Fruit fly (Drosophila melanogaster) whole organism, adult: ENCODE measurements around the gene brv3.

Experiments
- CG11617 ChIP-seq: fragments of 200-800 bp; sonication (Bioruptor generic); optimal IDR thresholded peaks from 2 replicates; lab custom pipeline; 2017; ENCODE audit warnings: mild to moderate bottlenecking, missing biosample characterization, missing genetic modification reagents, missing genetic modification characterization
- CG12768 ChIP-seq: fragments of 200-800 bp; sonication (Bioruptor generic); optimal IDR thresholded peaks from 2 replicates; lab custom pipeline; 2017; ENCODE audit warnings: missing biosample characterization, missing genetic modification characterization, mild to moderate bottlenecking, moderate library complexity, missing genetic modification reagents
- CG14711 ChIP-seq: fragments of 200-800 bp; sonication (Bioruptor generic); optimal IDR thresholded peaks from 2 replicates; lab custom pipeline; 2018; ENCODE audit warnings: missing biosample characterization, mild to moderate bottlenecking, missing genetic modification characterization, moderate library complexity
- CG1620 ChIP-seq: fragments of 200-800 bp; sonication (Bioruptor generic); optimal IDR thresholded peaks from 2 replicates; lab custom pipeline; 2016; ENCODE audit warnings: missing biosample characterization, missing genetic modification characterization
- CG33017 ChIP-seq: fragments of 200-800 bp; sonication (Bioruptor generic); optimal IDR thresholded peaks from 2 replicates; lab custom pipeline; 2018; ENCODE audit warnings: missing biosample characterization, mild to moderate bottlenecking, missing genetic modification characterization, moderate library complexity
- CG5204 ChIP-seq: fragments of 200-800 bp; sonication (Bioruptor generic); optimal IDR thresholded peaks from 2 replicates; lab custom pipeline; 2016; ENCODE audit warnings: missing biosample characterization, missing genetic modification characterization
- CG7045 ChIP-seq: fragments of 200-800 bp; sonication (Bioruptor generic); optimal IDR thresholded peaks from 2 replicates; lab custom pipeline; 2017; ENCODE audit warnings: missing biosample characterization, mild to moderate bottlenecking, missing genetic modification characterization
- CG7101 ChIP-seq: fragments of 200-800 bp; sonication (Bioruptor generic); optimal IDR thresholded peaks from 2 replicates; lab custom pipeline; 2018; ENCODE audit warnings: missing biosample characterization, mild to moderate bottlenecking, missing genetic modification characterization, moderate library complexity
- Clk ChIP-seq: fragments of 200-800 bp; sonication (Bioruptor generic); optimal IDR thresholded peaks from 2 replicates; lab custom pipeline; 2017; ENCODE audit warnings: missing biosample characterization, missing genetic modification characterization
- Crg-1 ChIP-seq: fragments of 200-800 bp; sonication (Bioruptor generic); optimal IDR thresholded peaks from 2 replicates; lab custom pipeline; 2016; ENCODE audit warnings: missing biosample characterization, missing genetic modification characterization
- Hr96 ChIP-seq: fragments of 200-800 bp; sonication (Bioruptor generic); optimal IDR thresholded peaks from 2 replicates; lab custom pipeline; 2016; ENCODE audit warnings: missing biosample characterization, missing genetic modification characterization
- Mnt ChIP-seq: fragments of 200-800 bp; sonication (Bioruptor generic); optimal IDR thresholded peaks from 2 replicates; lab custom pipeline; 2016; ENCODE audit warnings: missing biosample characterization, mild to moderate bottlenecking, missing genetic modification characterization
- bab1 ChIP-seq: fragments of 200-800 bp; sonication (Bioruptor generic); optimal IDR thresholded peaks from 3 replicates; lab custom pipeline; 2019; ENCODE audit warnings: missing biosample characterization, mild to moderate bottlenecking, missing genetic modification characterization, moderate library complexity
- cic ChIP-seq: fragments of 200-800 bp; sonication (Bioruptor generic); optimal IDR thresholded peaks from 2 replicates; lab custom pipeline; 2017; ENCODE audit warnings: missing biosample characterization, mild to moderate bottlenecking, missing genetic modification characterization, moderate library complexity
- cnc ChIP-seq, 2 experiments: fragments of >200 bp; optimal IDR thresholded peaks; 2 replicates each; lab custom pipeline; 2017
- kay ChIP-seq: fragments of 200-800 bp; sonication (Bioruptor generic); peaks from one replicate; lab custom pipeline; 2016; ENCODE audit warnings: missing biosample characterization, missing genetic modification characterization, borderline replicate concordance
- ovo ChIP-seq: fragments of 200-800 bp; sonication (Bioruptor generic); optimal IDR thresholded peaks from 2 replicates; lab custom pipeline; 2016; ENCODE audit warnings: missing biosample characterization, missing genetic modification characterization
- pad ChIP-seq: fragments of 200-800 bp; sonication (Bioruptor generic); optimal IDR thresholded peaks from 3 replicates; lab custom pipeline; 2017; ENCODE audit warnings: missing biosample characterization, missing genetic modification characterization, mild to moderate bottlenecking, moderate library complexity, missing genetic modification reagents
- tj ChIP-seq: fragments of 200-800 bp; sonication (Bioruptor generic); optimal IDR thresholded peaks from 3 replicates; lab custom pipeline; 2017; ENCODE audit warnings: missing biosample characterization, mild to moderate bottlenecking, missing genetic modification characterization, moderate library complexity
- toe ChIP-seq: fragments of 200-800 bp; sonication (Bioruptor generic); optimal IDR thresholded peaks from 2 replicates; lab custom pipeline; 2016; ENCODE audit warnings: missing biosample characterization, missing genetic modification characterization

Gene brv3

dm6 chrX:2657220-2657619 is 32.8 kb upstream of the brv3 start:
- TF ChIP-seq CG7045 = no peak
- TF ChIP-seq Hr96 (GFP tag; lab: Kevin White, UChicago) = no peak
- peak; percentile 68 for TF ChIP-seq kay (GFP tag; lab: Kevin White, UChicago)

- TF ChIP-seq kay (GFP tag; lab: Kevin White, UChicago) = no peak
- TF ChIP-seq tj (GFP tag; lab: Kevin White, UChicago) = no peak
- no peak for TF ChIP-seq cnc (optimal IDR thresholded peaks at IDR 0.05; lab: Kevin White, UChicago)
- TF ChIP-seq toe (GFP tag; lab: Kevin White, UChicago) = no peak
- no peak for TF ChIP-seq CG33017
- no peak for TF ChIP-seq pad (GFP tag; lab: Kevin White, UChicago)
- TF ChIP-seq Mnt (GFP tag; lab: Kevin White, UChicago) = no peak
- TF ChIP-seq Clk = no peak
- TF ChIP-seq CG7101 (tag; lab: Kevin White, UChicago) = no peak
- no peak for TF ChIP-seq CG1620
- TF ChIP-seq CG12768 (GFP tag; lab: Kevin White, UChicago) = no peak
- TF ChIP-seq Hr96 (GFP tag; lab: Kevin White, UChicago) = no peak
- TF ChIP-seq ovo (GFP tag; lab: Kevin White, UChicago) = no peak
- TF ChIP-seq CG11617 (GFP tag; lab: Kevin White, UChicago) = no peak
- TF ChIP-seq CG5204 (GFP tag; lab: Kevin White, UChicago) = no peak
- no peak for TF ChIP-seq cic (GFP tag; lab: Kevin White, UChicago)
- TF ChIP-seq bab1 (GFP tag; lab: Kevin White, UChicago) = no peak
- no peak for TF ChIP-seq CG7045
- no peak for TF ChIP-seq CG14711 (tag; lab: Kevin White, UChicago)
- TF ChIP-seq Crg-1 = no peak
Observed at dm6 chrX:2655998-2656397, 31.6 kb upstream of the brv3 start.

DNA sequence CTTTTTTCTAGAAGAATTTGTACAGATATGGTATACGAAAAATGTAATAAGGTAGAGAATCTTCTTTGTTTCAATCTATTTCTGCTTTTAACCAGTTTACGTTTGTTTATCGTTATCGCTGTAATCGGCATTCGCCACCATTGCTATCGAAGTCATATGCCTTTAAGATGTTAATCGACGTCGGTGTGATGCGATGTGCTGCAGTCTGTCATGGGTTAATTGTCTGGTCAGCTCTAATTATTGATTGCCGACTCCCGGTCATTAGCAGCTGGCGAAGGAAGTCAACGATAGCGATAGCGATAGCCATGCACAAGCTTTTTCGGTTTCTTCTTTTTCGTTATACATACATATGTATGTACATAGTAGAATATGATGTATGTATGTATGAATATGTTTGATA is 31.1 kb upstream of the brv3 start:
- no peak for TF ChIP-seq Hr96 (GFP tag; lab: Kevin White, UChicago)
- no peak for TF ChIP-seq CG5204 (GFP tag; lab: Kevin White, UChicago)
- no peak for TF ChIP-seq CG33017
- no peak for TF ChIP-seq kay (GFP tag; lab: Kevin White, UChicago)
- TF ChIP-seq CG12768 (GFP tag; lab: Kevin White, UChicago) = no peak
- no peak for TF ChIP-seq CG1620
- no peak for TF ChIP-seq tj (GFP tag; lab: Kevin White, UChicago)

dm6 chrX:2653533-2654296 is 29.3 kb upstream of the brv3 start:
- TF ChIP-seq CG33017 (no peak), Hr96 (GFP tag; lab: Kevin White, UChicago) (no peak), ovo (GFP tag; lab: Kevin White, UChicago) (no peak), CG11617 (GFP tag; lab: Kevin White, UChicago) (no peak), tj (GFP tag; lab: Kevin White, UChicago) (peak; percentile 14), Mnt (GFP tag; lab: Kevin White, UChicago) (peak; percentile 18), CG14711 (tag; lab: Kevin White, UChicago) (no peak), Crg-1 (no peak), toe (GFP tag; lab: Kevin White, UChicago) (no peak), cnc (optimal IDR thresholded peaks at IDR 0.05; lab: Kevin White, UChicago) (no peak), kay (GFP tag; lab: Kevin White, UChicago) (peak; percentile 55), CG7045 (no peak), CG12768 (GFP tag; lab: Kevin White, UChicago) (no peak), pad (GFP tag; lab: Kevin White, UChicago) (no peak), Clk (no peak), CG1620 (no peak), bab1 (GFP tag; lab: Kevin White, UChicago) (no peak), cic (GFP tag; lab: Kevin White, UChicago) (peak; percentile 49), CG5204 (GFP tag; lab: Kevin White, UChicago) (no peak), CG7101 (tag; lab: Kevin White, UChicago) (no peak)

DNA sequence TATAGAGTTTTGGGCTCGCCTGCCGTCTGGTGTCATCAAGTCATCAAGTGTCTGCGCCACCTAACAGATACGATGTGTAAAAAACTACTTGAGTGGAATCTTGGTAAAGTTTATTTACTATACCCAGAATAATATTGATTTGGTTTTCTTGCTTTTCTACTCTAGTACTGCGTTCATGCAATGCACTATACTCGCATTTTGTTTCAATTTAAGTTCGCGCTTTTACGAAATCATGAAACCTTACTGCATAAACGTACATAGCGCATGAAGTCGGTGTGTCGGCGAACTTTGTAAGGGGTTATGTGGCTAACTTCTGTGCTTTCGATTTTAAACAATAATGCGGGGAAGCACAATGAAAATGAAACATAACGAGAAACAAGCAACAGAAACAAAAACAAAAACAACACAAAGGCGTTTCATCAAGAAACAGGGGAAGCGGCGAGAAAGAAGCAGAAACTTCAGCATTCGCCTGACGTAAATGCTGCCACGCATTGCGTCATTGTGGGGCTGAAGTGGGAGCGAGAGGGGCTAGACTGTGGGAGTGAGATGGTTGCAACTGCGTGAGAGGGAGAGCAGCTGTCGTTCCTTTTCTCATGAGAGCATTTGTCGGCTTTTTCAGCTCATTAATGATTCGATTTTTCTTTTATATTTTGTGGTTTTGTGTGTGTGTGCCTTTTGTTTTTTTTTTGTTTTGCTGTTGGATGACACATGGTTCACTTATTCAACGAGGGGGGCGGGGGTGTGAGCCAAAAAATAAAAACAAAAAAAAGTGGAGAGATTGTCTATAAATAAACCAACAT is 27.9 kb upstream of the brv3 start:
- TF ChIP-seq cic (GFP tag; lab: Kevin White, UChicago) (peak; percentile 12), kay (GFP tag; lab: Kevin White, UChicago) (peak; percentile 74), CG12768 (GFP tag; lab: Kevin White, UChicago) (no peak)

dm6 chrX:2651128-2651527 is 26.8 kb upstream of the brv3 start:
- TF ChIP-seq cic (GFP tag; lab: Kevin White, UChicago) (no peak), Crg-1 (no peak), Mnt (GFP tag; lab: Kevin White, UChicago) (no peak), CG1620 (no peak), CG7045 (no peak), pad (GFP tag; lab: Kevin White, UChicago) (no peak), ovo (GFP tag; lab: Kevin White, UChicago) (no peak), toe (GFP tag; lab: Kevin White, UChicago) (no peak), CG7101 (tag; lab: Kevin White, UChicago) (no peak), CG5204 (GFP tag; lab: Kevin White, UChicago) (no peak), CG12768 (GFP tag; lab: Kevin White, UChicago) (no peak), Clk (no peak), kay (GFP tag; lab: Kevin White, UChicago) (no peak), tj (GFP tag; lab: Kevin White, UChicago) (no peak)
